Worm (Caenorhabditis elegans): Measurements from ENCODE around the gene R13H4.6.
A peak's percentile ranks its signal among the peaks of the same experiment; 100 is the strongest.

The R13H4.6 gene

ce11 chrV:11856022-11856421, 6.9 kb upstream of the R13H4.6 start:
- TF ChIP-seq sox-4 (tag; optimal IDR thresholded peaks at IDR 0.05) (no peak), che-1 (tag; optimal IDR thresholded peaks at IDR 0.05) (no peak), ceh-18 (tag; optimal IDR thresholded peaks at IDR 0.05) (no peak), ama-1 (optimal IDR thresholded peaks at IDR 0.05) (no peak), fkh-10 (GFP tag; optimal IDR thresholded peaks at IDR 0.05) (no peak), Y22D7AL.16 (tag; optimal IDR thresholded peaks at IDR 0.05) (no peak), hlh-30 (tag; optimal IDR thresholded peaks at IDR 0.05; ENCODE audit: insufficient read depth) (no peak)

ce11 chrV:11857756-11858155, 5.2 kb upstream of the R13H4.6 start:
- TF ChIP-seq sox-4 (tag; optimal IDR thresholded peaks at IDR 0.05), result no peak
- no peak for TF ChIP-seq rnt-1 (tag; optimal IDR thresholded peaks at IDR 0.05)

ce11 chrV:11858299-11858698, 4.6 kb upstream of the R13H4.6 start:
- TF ChIP-seq pax-1 (tag; optimal IDR thresholded peaks at IDR 0.05) (no peak), unc-42 (tag; optimal IDR thresholded peaks at IDR 0.05) (no peak), syd-9 (tag; optimal IDR thresholded peaks at IDR 0.05) (no peak), pat-9 (tag; optimal IDR thresholded peaks at IDR 0.05) (no peak), madf-2 (tag; optimal IDR thresholded peaks at IDR 0.05) (no peak), ceh-19 (GFP tag; optimal IDR thresholded peaks at IDR 0.05) (no peak), unc-86 (tag; optimal IDR thresholded peaks at IDR 0.05) (no peak), hlh-15 (tag; optimal IDR thresholded peaks at IDR 0.05) (no peak), sdc-2 (tag; optimal IDR thresholded peaks at IDR 0.05) (no peak), pha-2 (tag; optimal IDR thresholded peaks at IDR 0.05) (no peak), elt-4 (tag; optimal IDR thresholded peaks at IDR 0.05) (no peak), ama-1 (optimal IDR thresholded peaks at IDR 0.05) (no peak), ceh-2 (tag; optimal IDR thresholded peaks at IDR 0.05) (no peak), pag-3 (tag; optimal IDR thresholded peaks at IDR 0.05; ENCODE audit: borderline replicate concordance) (no peak), gmeb-2 (tag; optimal IDR thresholded peaks at IDR 0.05) (no peak)

- TF ChIP-seq elt-2 (tag; optimal IDR thresholded peaks at IDR 0.05) (peak; percentile 73), ceh-31 (tag; optimal IDR thresholded peaks at IDR 0.05) (no peak), hlh-30 (tag; optimal IDR thresholded peaks at IDR 0.05; ENCODE audit: insufficient read depth) (peak; percentile 49)
Measured at ce11 chrV:11859082-11859858, 3.6 kb upstream of the R13H4.6 start.

ce11 chrV:11860375-11860774, 2.5 kb upstream of the R13H4.6 start, which contains the start of gene R13H4.5:
TSS of gene R13H4.5 (plus strand) at chrV:11860675.
- TF ChIP-seq syd-9 (tag; optimal IDR thresholded peaks at IDR 0.05) (no peak), dmd-4 (tag; optimal IDR thresholded peaks at IDR 0.05; ENCODE audit: borderline replicate concordance) (no peak), ceh-18 (tag; optimal IDR thresholded peaks at IDR 0.05) (no peak), sox-4 (tag; optimal IDR thresholded peaks at IDR 0.05) (no peak), fkh-6 (tag; optimal IDR thresholded peaks at IDR 0.05) (no peak), lin-11 (tag; optimal IDR thresholded peaks at IDR 0.05) (no peak)

DNA sequence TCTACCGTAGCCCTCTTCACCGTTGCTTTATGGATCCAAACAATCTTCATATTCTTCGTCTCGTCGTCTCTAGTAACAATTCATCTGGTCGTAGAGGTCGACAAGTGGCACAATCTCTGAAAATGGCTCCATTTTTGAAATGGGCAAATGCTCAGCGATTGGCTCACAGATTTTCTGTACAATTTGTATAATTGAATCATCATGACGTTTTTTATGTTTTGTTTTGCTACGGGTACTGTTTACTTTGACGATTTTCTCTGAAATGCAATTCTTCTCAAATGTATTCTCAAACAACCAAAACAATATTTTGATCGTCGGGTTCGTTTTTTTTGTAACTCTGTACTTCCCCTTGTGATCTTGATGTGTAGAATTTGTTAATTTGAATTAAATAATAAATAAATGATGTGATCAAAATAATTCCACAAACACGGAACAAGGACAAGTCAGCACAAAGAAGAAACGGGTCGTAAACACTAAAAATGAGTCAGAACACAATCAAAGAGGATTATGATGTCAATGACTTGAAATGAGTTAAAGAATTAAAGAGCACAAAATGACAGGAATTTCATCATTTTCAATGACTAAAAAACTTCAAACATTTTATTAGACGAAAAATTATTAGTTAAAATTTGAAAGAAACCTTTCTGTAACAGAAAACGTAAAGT, 905 bp upstream of the R13H4.6 start:
- TF ChIP-seq nhr-11 (tag; optimal IDR thresholded peaks at IDR 0.05) (no peak), zip-5 (tag; optimal IDR thresholded peaks at IDR 0.05) (no peak), pha-2 (tag; optimal IDR thresholded peaks at IDR 0.05) (no peak), pat-9 (tag; optimal IDR thresholded peaks at IDR 0.05) (no peak), elt-4 (tag; optimal IDR thresholded peaks at IDR 0.05) (no peak), syd-9 (tag; optimal IDR thresholded peaks at IDR 0.05) (no peak), unc-3 (GFP tag; conservative IDR thresholded peaks at IDR 0.05) (no peak), unc-3 (tag; optimal IDR thresholded peaks at IDR 0.05) (no peak), unc-86 (tag; optimal IDR thresholded peaks at IDR 0.05) (no peak), unc-42 (tag; optimal IDR thresholded peaks at IDR 0.05) (no peak), K09A11.1 (tag; optimal IDR thresholded peaks at IDR 0.05; ENCODE audit: insufficient read depth) (no peak)

Data from whole organism, late embryonic.